Worm (Caenorhabditis elegans) whole organism, L4 larva: ENCODE results near the gene cutl-23.

ENCODE experiments used
- T26A8.4 ChIP-seq: fragments of 200-800 bp; sonication (Bioruptor generic); IDR thresholded peaks from 2 replicates; pipeline ENCODE4 v1.3.6; 2022; ENCODE audit warnings: missing genetic modification characterization, missing compliant biosample characterization
- attf-4 ChIP-seq: sonication (generic microtip); optimal IDR thresholded peaks from 3 replicates; lab custom pipeline; 2017; ENCODE audit warnings: missing biosample characterization, missing genetic modification characterization
- ceh-82 ChIP-seq: sonication (generic microtip); optimal IDR thresholded peaks from 2 replicates; lab custom pipeline; 2017; ENCODE audit warnings: missing biosample characterization, missing genetic modification characterization
- jun-1 ChIP-seq: fragments of 150-350 bp; optimal IDR thresholded peaks from 2 replicates; lab custom pipeline; 2014; ENCODE audit warnings: missing biosample characterization, missing genetic modification reagents, missing genetic modification characterization
- zfp-2 ChIP-seq: sonication (generic microtip); optimal IDR thresholded peaks from 2 replicates; lab custom pipeline; 2016; ENCODE audit warnings: mild to moderate bottlenecking, missing genetic modification characterization, missing compliant biosample characterization

DNA sequence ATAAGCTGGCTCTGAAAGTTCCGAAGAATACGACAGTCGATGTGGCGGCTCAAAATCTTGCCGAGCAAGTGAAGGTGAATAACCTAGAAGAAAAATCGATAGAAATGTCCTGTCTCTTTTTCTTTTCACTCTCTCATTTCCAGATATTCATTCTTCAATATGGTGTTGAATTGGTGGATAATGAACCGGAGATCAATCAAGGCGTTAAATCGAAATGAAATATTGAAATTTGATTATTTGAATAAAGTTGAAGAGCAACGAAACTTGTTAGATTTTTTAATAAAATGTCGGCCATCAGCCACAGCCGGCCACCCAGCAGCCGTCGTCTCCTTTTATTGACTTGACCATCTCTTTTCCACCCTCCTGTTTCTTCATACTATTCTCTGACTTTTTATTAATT is 36.7 kb downstream of the cutl-23 start, which contains the start of gene R12B2.2:
- TF ChIP-seq ceh-82 (tag; lab: Kevin White, UChicago) (no peak), zfp-2 (tag; lab: Kevin White, UChicago) (no peak), T26A8.4 (no peak), jun-1 (tag; lab: Kevin White, UChicago) (no peak), attf-4 (tag; lab: Kevin White, UChicago) (no peak)
